Fruit fly (Drosophila melanogaster) whole organism, prepupa: ENCODE data around the gene boi.

Experiments
- CG11294 ChIP-seq: fragments of 200-800 bp; sonication (Bioruptor generic); IDR thresholded peaks from 2 replicates; pipeline ENCODE4 v1.3.6; 2022; ENCODE audit warnings: missing biosample characterization, missing genetic modification characterization
- CG11762 ChIP-seq: fragments of 200-800 bp; sonication (Bioruptor generic); optimal IDR thresholded peaks from 3 replicates; lab custom pipeline; 2016; ENCODE audit warnings: missing biosample characterization, missing genetic modification characterization; ENCODE audit not compliant: insufficient read depth
- CG11902 ChIP-seq: fragments of 200-800 bp; sonication (Bioruptor generic); optimal IDR thresholded peaks from 3 replicates; lab custom pipeline; 2016; ENCODE audit warnings: missing biosample characterization, missing genetic modification characterization
- CG15336 ChIP-seq: fragments of 200-800 bp; sonication (Bioruptor generic); IDR thresholded peaks from 2 replicates; pipeline ENCODE4 v1.3.6; 2022; ENCODE audit warnings: missing biosample characterization, missing genetic modification characterization
- CG1621 ChIP-seq: fragments of 200-800 bp; sonication (Bioruptor generic); optimal IDR thresholded peaks from 3 replicates; lab custom pipeline; 2018; ENCODE audit warnings: missing biosample characterization, mild to moderate bottlenecking, missing genetic modification characterization
- CG31627 ChIP-seq: fragments of 200-800 bp; sonication (Bioruptor generic); optimal IDR thresholded peaks from 3 replicates; lab custom pipeline; 2016; ENCODE audit warnings: missing biosample characterization, missing genetic modification characterization
- CG34406 ChIP-seq: fragments of 200-800 bp; sonication (Bioruptor generic); optimal IDR thresholded peaks from 3 replicates; lab custom pipeline; 2016; ENCODE audit warnings: missing biosample characterization, missing genetic modification characterization
- CG3919 ChIP-seq: fragments of 200-800 bp; sonication (Bioruptor generic); optimal IDR thresholded peaks from 3 replicates; lab custom pipeline; 2016; ENCODE audit warnings: missing biosample characterization, missing genetic modification characterization
- CG4318 ChIP-seq: fragments of 200-800 bp; sonication (Bioruptor generic); optimal IDR thresholded peaks from 3 replicates; lab custom pipeline; 2017; ENCODE audit warnings: missing biosample characterization, mild to moderate bottlenecking, missing genetic modification characterization
- CG6163 ChIP-seq: fragments of 200-800 bp; sonication (Bioruptor generic); IDR thresholded peaks from 3 replicates; pipeline ENCODE4 v1.3.6; 2022; ENCODE audit warnings: missing biosample characterization, missing genetic modification characterization
- CG6276 ChIP-seq: fragments of 200-800 bp; sonication (Bioruptor generic); optimal IDR thresholded peaks from 2 replicates; lab custom pipeline; 2017; ENCODE audit warnings: missing biosample characterization, mild to moderate bottlenecking, missing genetic modification characterization
- CG6792 ChIP-seq: fragments of 200-800 bp; sonication (Bioruptor generic); optimal IDR thresholded peaks from 3 replicates; lab custom pipeline; 2016; ENCODE audit warnings: missing biosample characterization, missing genetic modification characterization
- CG8119 ChIP-seq: fragments of 200-800 bp; sonication (Bioruptor generic); IDR thresholded peaks from 3 replicates; pipeline ENCODE4 v1.3.6; 2022; ENCODE audit warnings: missing biosample characterization, missing genetic modification characterization
- CG8319 ChIP-seq: fragments of 200-800 bp; sonication (Bioruptor generic); optimal IDR thresholded peaks from 3 replicates; lab custom pipeline; 2016; ENCODE audit warnings: missing biosample characterization, missing genetic modification characterization
- CG8632 ChIP-seq: fragments of 200-800 bp; sonication (Bioruptor generic); optimal IDR thresholded peaks from 3 replicates; lab custom pipeline; 2016; ENCODE audit warnings: missing biosample characterization, missing genetic modification characterization
- Eip75B ChIP-seq: fragments of 200-800 bp; sonication (Bioruptor generic); optimal IDR thresholded peaks from 3 replicates; lab custom pipeline; 2016; ENCODE audit warnings: missing biosample characterization, missing genetic modification characterization
- Ets96B ChIP-seq: fragments of 200-800 bp; optimal IDR thresholded peaks from 2 replicates; lab custom pipeline; 2019; ENCODE audit warnings: missing biosample characterization, mild to moderate bottlenecking, missing genetic modification characterization, moderate library complexity
- Gug ChIP-seq: fragments of 200-800 bp; sonication (Bioruptor generic); IDR thresholded peaks from 2 replicates; pipeline ENCODE4 v1.3.6; 2022; ENCODE audit warnings: missing biosample characterization, missing genetic modification characterization
- Hr38 ChIP-seq: sonication (Bioruptor generic); optimal IDR thresholded peaks from 2 replicates; lab custom pipeline; 2016; ENCODE audit warnings: missing biosample characterization, missing genetic modification characterization
- Hr39 ChIP-seq: fragments of 200-800 bp; sonication (Bioruptor generic); optimal IDR thresholded peaks from 2 replicates; lab custom pipeline; 2016; ENCODE audit warnings: missing biosample characterization, missing genetic modification characterization
- Lpt ChIP-seq: fragments of 200-800 bp; sonication (Bioruptor generic); optimal IDR thresholded peaks from 3 replicates; lab custom pipeline; 2016; ENCODE audit warnings: missing biosample characterization, missing genetic modification characterization
- Met ChIP-seq: fragments of 200-800 bp; sonication (Bioruptor generic); optimal IDR thresholded peaks from 3 replicates; lab custom pipeline; 2016; ENCODE audit warnings: missing biosample characterization, missing genetic modification characterization
- OdsH ChIP-seq: fragments of 200-800 bp; sonication (Bioruptor generic); optimal IDR thresholded peaks from 3 replicates; lab custom pipeline; 2016; ENCODE audit warnings: missing biosample characterization, missing genetic modification characterization
- Smox ChIP-seq: fragments of 200-800 bp; sonication (Bioruptor generic); optimal IDR thresholded peaks from 3 replicates; lab custom pipeline; 2016; ENCODE audit warnings: missing biosample characterization, missing genetic modification characterization
- Sox102F ChIP-seq: fragments of 200-800 bp; sonication (Bioruptor generic); optimal IDR thresholded peaks from 2 replicates; lab custom pipeline; 2016; ENCODE audit warnings: missing biosample characterization, mild to moderate bottlenecking, missing genetic modification characterization
- Sox14 ChIP-seq: fragments of 200-800 bp; sonication (Bioruptor generic); optimal IDR thresholded peaks from 3 replicates; lab custom pipeline; 2016; ENCODE audit warnings: missing biosample characterization, missing genetic modification characterization
- Sox15 ChIP-seq: fragments of 200-800 bp; sonication (Bioruptor generic); optimal IDR thresholded peaks from 3 replicates; lab custom pipeline; 2016; ENCODE audit warnings: missing biosample characterization, missing genetic modification characterization
- achi ChIP-seq: fragments of 200-800 bp; sonication (Bioruptor generic); optimal IDR thresholded peaks from 3 replicates; lab custom pipeline; 2016; ENCODE audit warnings: missing biosample characterization, missing genetic modification characterization
- acj6 ChIP-seq: fragments of 200-800 bp; sonication (Bioruptor generic); optimal IDR thresholded peaks from 3 replicates; lab custom pipeline; 2016; ENCODE audit warnings: missing biosample characterization, missing genetic modification characterization
- dsx ChIP-seq: fragments of 200-800 bp; optimal IDR thresholded peaks from 3 replicates; lab custom pipeline; 2019; ENCODE audit warnings: missing biosample characterization, mild to moderate bottlenecking, missing genetic modification characterization, moderate library complexity; ENCODE audit not compliant: poor library complexity, severe bottlenecking
- esn ChIP-seq: fragments of 200-800 bp; sonication (Bioruptor generic); optimal IDR thresholded peaks from 2 replicates; lab custom pipeline; 2016; ENCODE audit warnings: missing biosample characterization, mild to moderate bottlenecking, missing genetic modification characterization, moderate library complexity
- fkh ChIP-seq: fragments of 200-800 bp; sonication (Bioruptor generic); optimal IDR thresholded peaks from 3 replicates; lab custom pipeline; 2017; ENCODE audit warnings: missing biosample characterization, mild to moderate bottlenecking, missing genetic modification characterization, moderate library complexity
- lz ChIP-seq: fragments of 200-800 bp; sonication (Bioruptor generic); optimal IDR thresholded peaks from 3 replicates; lab custom pipeline; 2016; ENCODE audit warnings: missing biosample characterization, missing genetic modification characterization
- net ChIP-seq: fragments of 200-800 bp; sonication (Bioruptor generic); optimal IDR thresholded peaks from 3 replicates; lab custom pipeline; 2016; ENCODE audit warnings: missing biosample characterization, missing genetic modification characterization
- pdm3 ChIP-seq: fragments of 200-800 bp; sonication (Bioruptor generic); optimal IDR thresholded peaks from 3 replicates; lab custom pipeline; 2016; ENCODE audit warnings: missing biosample characterization, missing genetic modification characterization
- salr ChIP-seq, 2 experiments: fragments of 200-800 bp; sonication (Bioruptor generic); optimal IDR thresholded peaks; 3 replicates each; lab custom pipeline; 2016 to 2018; ENCODE audit warnings: missing biosample characterization in 2 of 2, missing genetic modification characterization in 2 of 2, mild to moderate bottlenecking in 1 of 2
- spab ChIP-seq: fragments of 200-800 bp; sonication (Bioruptor generic); optimal IDR thresholded peaks from 2 replicates; lab custom pipeline; 2017; ENCODE audit warnings: missing biosample characterization, mild to moderate bottlenecking, missing genetic modification characterization, missing genetic modification reagents
- ss ChIP-seq, 2 experiments: fragments of 200-800 bp; sonication (Bioruptor generic); optimal IDR thresholded peaks; 2 replicates in 1 of 2; 3 replicates in 1 of 2; lab custom pipeline; 2017 to 2018; ENCODE audit warnings: mild to moderate bottlenecking in 2 of 2, missing biosample characterization in 2 of 2, missing genetic modification characterization in 2 of 2, moderate library complexity in 1 of 2
- svp ChIP-seq: fragments of 200-800 bp; sonication (Bioruptor generic); peaks from one replicate; lab custom pipeline; 2016; ENCODE audit warnings: missing biosample characterization, missing genetic modification characterization
- topi ChIP-seq: fragments of 200-800 bp; sonication (Bioruptor generic); optimal IDR thresholded peaks from 3 replicates; lab custom pipeline; 2016; ENCODE audit warnings: missing biosample characterization, missing genetic modification characterization
- vri ChIP-seq: fragments of 200-800 bp; sonication (Bioruptor generic); optimal IDR thresholded peaks from 3 replicates; lab custom pipeline; 2016; ENCODE audit warnings: missing biosample characterization, mild to moderate bottlenecking, missing genetic modification characterization

boi gene

dm6 chrX:2455337-2456246 is 14.3 kb downstream of the boi start (continued):
- TF ChIP-seq pdm3 (GFP tag; lab: Kevin White, UChicago) (peak; percentile 71), CG15336 (GFP tag; lab: Robert Waterston, UW) (peak; percentile 22; the same call in 1 of the 2 replicates), Hr39 (GFP tag; lab: Kevin White, UChicago) (peak; percentile 61), esn (peak; percentile 69), CG4318 (GFP tag; lab: Kevin White, UChicago) (peak; percentile 12), CG8632 (GFP tag; lab: Kevin White, UChicago) (peak; percentile 53), CG34406 (peak; percentile 33), svp (GFP tag; lab: Kevin White, UChicago) (peak; percentile 82), Lpt (GFP tag; lab: Kevin White, UChicago) (peak; percentile 1), CG6163 (GFP tag; lab: Robert Waterston, UW) (0 out of 3 replicates have a peak, but pooled peaks have one; percentile 29), topi (peak; percentile 55), spab (peak; percentile 35), CG6276 (no peak), CG1621 (tag; lab: Kevin White, UChicago) (peak; percentile 58), fkh (GFP tag; lab: Kevin White, UChicago) (no peak), achi (peak; percentile 72), Sox102F (GFP tag; lab: Kevin White, UChicago) (peak; percentile 57), Sox14 (GFP tag; lab: Kevin White, UChicago) (peak; percentile 72), lz (GFP tag; lab: Kevin White, UChicago) (peak; percentile 62), Smox (GFP tag; lab: Kevin White, UChicago) (peak; percentile 67), Ets96B (tag; lab: Kevin White, UChicago) (peak; percentile 15), CG11294 (no peak), Gug (GFP tag; lab: Robert Waterston, UW) (no peak), Eip75B (GFP tag; lab: Kevin White, UChicago) (peak; percentile 57), CG11902 (peak; percentile 38), Met (GFP tag; lab: Kevin White, UChicago) (peak; percentile 69), CG11762 (no peak), CG6792 (GFP tag; lab: Kevin White, UChicago) (peak; percentile 60), Sox15 (no peak), CG31627 (GFP tag; lab: Kevin White, UChicago) (peak; percentile 60), CG8119 (GFP tag; lab: Robert Waterston, UW) (peak; percentile 42; the same call in 2 of the 3 replicates), net (GFP tag; lab: Kevin White, UChicago) (peak; percentile 16), acj6 (GFP tag; lab: Kevin White, UChicago) (peak; percentile 62), vri (GFP tag; lab: Kevin White, UChicago) (peak; percentile 23), OdsH (GFP tag; lab: Kevin White, UChicago) (peak; percentile 62), dsx (GFP tag; lab: Kevin White, UChicago) (peak; percentile 22), Hr38 (GFP tag; lab: Kevin White, UChicago) (no peak), CG3919 (GFP tag; lab: Kevin White, UChicago) (peak; percentile 70), CG8319 (GFP tag; lab: Kevin White, UChicago) (no peak), salr (GFP tag; optimal IDR thresholded peaks at IDR 0.05; lab: Kevin White, UChicago) (peak in 1 of 2 experiments; percentile 74), ss (GFP tag; optimal IDR thresholded peaks at IDR 0.05; lab: Kevin White, UChicago) (peak in 1 of 2 experiments; percentile 14)
